Fruit fly (Drosophila melanogaster) whole organism, embryonic: Measurements from ENCODE around the gene sau.

Source experiments
- Abd-B ChIP-seq: fragments of 200-800 bp; sonication (Bioruptor generic); optimal IDR thresholded peaks from 2 replicates; lab custom pipeline; 2018; ENCODE audit warnings: missing biosample characterization, mild to moderate bottlenecking, missing genetic modification characterization, moderate library complexity
- Ada2b ChIP-seq: fragments of 200-800 bp; sonication (Bioruptor generic); IDR thresholded peaks from 2 replicates; pipeline ENCODE4 v1.3.6; 2022; ENCODE audit warnings: missing biosample characterization, missing genetic modification characterization
- Asciz ChIP-seq: fragments of 200-800 bp; sonication (Bioruptor generic); optimal IDR thresholded peaks from 2 replicates; lab custom pipeline; 2017; ENCODE audit warnings: missing biosample characterization, mild to moderate bottlenecking, missing genetic modification characterization, missing genetic modification reagents
- Bdp1 ChIP-seq: fragments of 200-800 bp; sonication (Bioruptor generic); optimal IDR thresholded peaks from 3 replicates; lab custom pipeline; 2016; ENCODE audit warnings: missing biosample characterization, missing genetic modification characterization
- Blimp-1 ChIP-seq: fragments of 200-800 bp; sonication (Bioruptor generic); optimal IDR thresholded peaks from 3 replicates; lab custom pipeline; 2018; ENCODE audit warnings: missing biosample characterization, missing genetic modification characterization, mild to moderate bottlenecking, moderate library complexity, missing genetic modification reagents
- BtbVII ChIP-seq: fragments of 200-800 bp; sonication (Bioruptor generic); optimal IDR thresholded peaks from 3 replicates; lab custom pipeline; 2017; ENCODE audit warnings: missing biosample characterization, mild to moderate bottlenecking, missing genetic modification characterization
- CG11247 ChIP-seq: fragments of 200-800 bp; sonication (Bioruptor generic); IDR thresholded peaks from 2 replicates; pipeline ENCODE4 v1.3.6; 2022; ENCODE audit warnings: missing biosample characterization, missing genetic modification characterization
- CG13775 ChIP-seq: fragments of 200-800 bp; sonication (Bioruptor generic); optimal IDR thresholded peaks from 3 replicates; lab custom pipeline; 2017; ENCODE audit warnings: missing biosample characterization, mild to moderate bottlenecking, missing genetic modification characterization
- CG14014 ChIP-seq: fragments of 200-800 bp; sonication (Bioruptor generic); IDR thresholded peaks from 2 replicates; pipeline ENCODE4 v1.3.6; 2022; ENCODE audit warnings: missing biosample characterization, missing genetic modification characterization
- CG17802 ChIP-seq: fragments of 200-800 bp; sonication (Bioruptor generic); optimal IDR thresholded peaks from 2 replicates; lab custom pipeline; 2018; ENCODE audit warnings: missing biosample characterization, mild to moderate bottlenecking, missing genetic modification characterization, moderate library complexity
- CG17829 ChIP-seq: fragments of 200-800 bp; optimal IDR thresholded peaks from 2 replicates; lab custom pipeline; 2019; ENCODE audit warnings: missing biosample characterization, mild to moderate bottlenecking, missing genetic modification characterization, moderate library complexity
- CG30403 ChIP-seq: fragments of 200-800 bp; sonication (Bioruptor generic); optimal IDR thresholded peaks from 3 replicates; lab custom pipeline; 2016; ENCODE audit warnings: missing biosample characterization, missing genetic modification characterization
- CG3065 ChIP-seq: fragments of 200-800 bp; sonication (Bioruptor generic); optimal IDR thresholded peaks from 2 replicates; lab custom pipeline; 2016; ENCODE audit warnings: missing biosample characterization, missing genetic modification characterization
- CG3407 ChIP-seq: fragments of 200-800 bp; sonication (Bioruptor generic); optimal IDR thresholded peaks from 2 replicates; lab custom pipeline; 2018; ENCODE audit warnings: missing biosample characterization, mild to moderate bottlenecking, missing genetic modification characterization
- CG34376 ChIP-seq: fragments of 200-800 bp; sonication (Bioruptor generic); optimal IDR thresholded peaks from 2 replicates; lab custom pipeline; 2018; ENCODE audit warnings: missing biosample characterization, mild to moderate bottlenecking, missing genetic modification characterization
- CG4328 ChIP-seq: fragments of 200-800 bp; sonication (Bioruptor generic); optimal IDR thresholded peaks from 3 replicates; lab custom pipeline; 2017; ENCODE audit warnings: missing biosample characterization, missing genetic modification reagents, missing genetic modification characterization
- CG4424 ChIP-seq: fragments of 200-800 bp; sonication (Bioruptor generic); optimal IDR thresholded peaks from 3 replicates; lab custom pipeline; 2016; ENCODE audit warnings: missing biosample characterization, missing genetic modification characterization
- CG5953 ChIP-seq: fragments of 200-800 bp; sonication (Bioruptor generic); IDR thresholded peaks from 2 replicates; pipeline ENCODE4 v1.3.6; 2022; ENCODE audit warnings: missing biosample characterization, missing genetic modification characterization
- CG7372 ChIP-seq: fragments of 200-800 bp; sonication (Bioruptor generic); IDR thresholded peaks from 2 replicates; pipeline ENCODE4 v1.3.6; 2022; ENCODE audit warnings: missing biosample characterization, missing genetic modification characterization
- CG7556 ChIP-seq: fragments of 200-800 bp; sonication (Bioruptor generic); optimal IDR thresholded peaks from 2 replicates; lab custom pipeline; 2017; ENCODE audit warnings: missing biosample characterization, mild to moderate bottlenecking, missing genetic modification characterization
- CG8359 ChIP-seq: fragments of 200-800 bp; sonication (Bioruptor generic); optimal IDR thresholded peaks from 2 replicates; lab custom pipeline; 2017; ENCODE audit warnings: missing biosample characterization, mild to moderate bottlenecking, missing genetic modification characterization, borderline replicate concordance
- E2f2 ChIP-seq: fragments of 200-800 bp; sonication (Bioruptor generic); IDR thresholded peaks from 2 replicates; pipeline ENCODE4 v1.3.6; 2022; ENCODE audit warnings: missing biosample characterization, missing genetic modification characterization
- Fer1 ChIP-seq: fragments of 200-800 bp; sonication (Bioruptor generic); optimal IDR thresholded peaks from 2 replicates; lab custom pipeline; 2017; ENCODE audit warnings: missing biosample characterization, mild to moderate bottlenecking, missing genetic modification characterization
- HLHmδ ChIP-seq: fragments of 200-800 bp; sonication (Bioruptor generic); optimal IDR thresholded peaks from 2 replicates; lab custom pipeline; 2018; ENCODE audit warnings: missing biosample characterization, mild to moderate bottlenecking, missing genetic modification characterization, moderate library complexity
- Hand ChIP-seq: fragments of 200-800 bp; sonication (Bioruptor generic); optimal IDR thresholded peaks from 2 replicates; lab custom pipeline; 2017; ENCODE audit warnings: mild to moderate bottlenecking, missing biosample characterization, missing genetic modification reagents, missing genetic modification characterization
- Scr ChIP-seq: fragments of 200-800 bp; sonication (Bioruptor generic); IDR thresholded peaks from 2 replicates; pipeline ENCODE4 v1.3.6; 2022; ENCODE audit warnings: missing biosample characterization, missing genetic modification characterization; ENCODE audit not compliant: partially characterized antibody
- Taf1 ChIP-seq: fragments of 200-800 bp; sonication (Bioruptor generic); IDR thresholded peaks from 2 replicates; pipeline ENCODE4 v1.3.6; 2022; ENCODE audit warnings: missing biosample characterization, missing genetic modification characterization
- ab ChIP-seq: fragments of 200-800 bp; sonication (Bioruptor generic); optimal IDR thresholded peaks from 2 replicates; lab custom pipeline; 2016; ENCODE audit warnings: missing biosample characterization, missing genetic modification characterization
- br ChIP-seq: fragments of >200 bp; optimal IDR thresholded peaks from 2 replicates; lab custom pipeline; 2017
- btn ChIP-seq: fragments of 200-800 bp; sonication (Bioruptor generic); optimal IDR thresholded peaks from 2 replicates; lab custom pipeline; 2016; ENCODE audit warnings: missing biosample characterization, missing genetic modification characterization
- crp ChIP-seq, 2 experiments: fragments of 200-800 bp; sonication (Bioruptor generic); optimal IDR thresholded peaks; 2 replicates in 1 of 2; 3 replicates in 1 of 2; lab custom pipeline; 2017; ENCODE audit warnings: missing biosample characterization in 2 of 2, missing genetic modification characterization in 2 of 2, mild to moderate bottlenecking in 1 of 2, moderate library complexity in 1 of 2
- cwo ChIP-seq: fragments of 200-800 bp; sonication (Bioruptor generic); optimal IDR thresholded peaks from 3 replicates; lab custom pipeline; 2017; ENCODE audit warnings: missing biosample characterization, missing genetic modification characterization, mild to moderate bottlenecking, moderate library complexity, missing genetic modification reagents
- dpn ChIP-seq, 2 experiments: fragments of 200-800 bp; sonication (Bioruptor generic); optimal IDR thresholded peaks; 3 replicates each; lab custom pipeline; 2016; ENCODE audit warnings: missing biosample characterization in 2 of 2, missing genetic modification characterization in 2 of 2
- exex ChIP-seq: fragments of 200-800 bp; sonication (Bioruptor generic); optimal IDR thresholded peaks from 4 replicates; lab custom pipeline; 2018; ENCODE audit warnings: missing biosample characterization, mild to moderate bottlenecking, missing genetic modification characterization, moderate library complexity
- ham ChIP-seq: fragments of 200-800 bp; sonication (Bioruptor generic); IDR thresholded peaks from 2 replicates; pipeline ENCODE4 v1.3.6; 2022; ENCODE audit warnings: missing biosample characterization, missing genetic modification characterization
- ind ChIP-seq: fragments of 200-800 bp; sonication (Bioruptor generic); optimal IDR thresholded peaks from 3 replicates; lab custom pipeline; 2016; ENCODE audit warnings: missing biosample characterization, missing genetic modification characterization
- knrl ChIP-seq: fragments of 200-800 bp; sonication (Bioruptor generic); IDR thresholded peaks from 3 replicates; pipeline ENCODE4 v1.3.6; 2022; ENCODE audit warnings: missing biosample characterization, missing genetic modification characterization; ENCODE audit not compliant: partially characterized antibody
- mam ChIP-seq: fragments of 200-800 bp; sonication (Bioruptor generic); optimal IDR thresholded peaks from 3 replicates; lab custom pipeline; 2016; ENCODE audit warnings: missing biosample characterization, missing genetic modification characterization
- odd ChIP-seq: fragments of 200-800 bp; sonication (Bioruptor generic); optimal IDR thresholded peaks from 2 replicates; lab custom pipeline; 2017; ENCODE audit warnings: missing biosample characterization, mild to moderate bottlenecking, missing genetic modification characterization
- otp ChIP-seq: fragments of 200-800 bp; sonication (Bioruptor generic); IDR thresholded peaks from 3 replicates; pipeline ENCODE4, ENCODE4 v1.3.6; 2022; ENCODE audit warnings: missing biosample characterization, missing genetic modification characterization
- p53 ChIP-seq: fragments of 200-800 bp; sonication (Bioruptor generic); optimal IDR thresholded peaks from 2 replicates; lab custom pipeline; 2016; ENCODE audit warnings: missing biosample characterization, missing genetic modification characterization
- pfk ChIP-seq: fragments of 200-800 bp; sonication (Bioruptor generic); optimal IDR thresholded peaks from 2 replicates; lab custom pipeline; 2018; ENCODE audit warnings: missing biosample characterization, mild to moderate bottlenecking, missing genetic modification characterization, moderate library complexity
- pho ChIP-seq: fragments of 200-800 bp; sonication (Bioruptor generic); optimal IDR thresholded peaks from 2 replicates; lab custom pipeline; 2016; ENCODE audit warnings: missing biosample characterization, missing genetic modification characterization
- phol ChIP-seq: fragments of 200-800 bp; sonication (Bioruptor generic); optimal IDR thresholded peaks from 3 replicates; lab custom pipeline; 2018; ENCODE audit warnings: missing biosample characterization, mild to moderate bottlenecking, missing genetic modification characterization, moderate library complexity
- ranshi ChIP-seq: fragments of 200-800 bp; sonication (Bioruptor generic); IDR thresholded peaks from 2 replicates; pipeline ENCODE4 v1.3.6; 2022; ENCODE audit warnings: missing biosample characterization, missing genetic modification characterization
- repo ChIP-seq: fragments of 200-800 bp; sonication (Bioruptor generic); optimal IDR thresholded peaks from 2 replicates; lab custom pipeline; 2016; ENCODE audit warnings: missing biosample characterization, missing genetic modification characterization
- run ChIP-seq: fragments of 200-800 bp; sonication (Bioruptor generic); optimal IDR thresholded peaks from 3 replicates; lab custom pipeline; 2018; ENCODE audit warnings: missing biosample characterization, mild to moderate bottlenecking, missing genetic modification characterization
- salm ChIP-seq: fragments of 200-800 bp; sonication (Bioruptor generic); optimal IDR thresholded peaks from 2 replicates; lab custom pipeline; 2018; ENCODE audit warnings: missing biosample characterization, mild to moderate bottlenecking, missing genetic modification characterization
- sens-2 ChIP-seq: fragments of 200-800 bp; sonication (Bioruptor generic); IDR thresholded peaks from 2 replicates; pipeline ENCODE4 v1.3.6; 2022; ENCODE audit warnings: missing biosample characterization, missing genetic modification characterization
- sug ChIP-seq: fragments of 200-800 bp; optimal IDR thresholded peaks from 2 replicates; lab custom pipeline; 2019; ENCODE audit warnings: missing biosample characterization, mild to moderate bottlenecking, missing genetic modification characterization, moderate library complexity
- tgo ChIP-seq: fragments of 200-800 bp; sonication (Bioruptor generic); IDR thresholded peaks from 3 replicates; pipeline ENCODE4 v1.3.6; 2022; ENCODE audit warnings: missing biosample characterization, missing genetic modification characterization
- twi ChIP-seq: fragments of 200-800 bp; optimal IDR thresholded peaks from 2 replicates; lab custom pipeline; 2019; ENCODE audit warnings: missing biosample characterization, mild to moderate bottlenecking, missing genetic modification characterization, moderate library complexity

sau gene

dm6 chr2L:2193357-2193780 lies 32.8 kb upstream of the sau start (continued):
- TF ChIP-seq knrl (no peak), ab (GFP tag; lab: Kevin White, UChicago) (no peak), p53 (no peak), CG11247 (GFP tag; lab: Robert Waterston, UW) (no peak), otp (GFP tag; lab: Robert Waterston, UW) (no peak), Bdp1 (peak; percentile 4), CG8359 (GFP tag; lab: Kevin White, UChicago) (peak; percentile 10), CG30403 (GFP tag; lab: Kevin White, UChicago) (no peak), CG5953 (no peak), Blimp-1 (GFP tag; lab: Kevin White, UChicago) (no peak), BtbVII (GFP tag; lab: Kevin White, UChicago) (peak; percentile 55), Hand (GFP tag; lab: Kevin White, UChicago) (no peak), Abd-B (GFP tag; lab: Kevin White, UChicago) (peak; percentile 47), HLHmδ (no peak), tgo (GFP tag; lab: Robert Waterston, UW) (no peak), CG7372 (GFP tag; lab: Robert Waterston, UW) (no peak), Fer1 (GFP tag; lab: Kevin White, UChicago) (peak; percentile 75), odd (GFP tag; lab: Kevin White, UChicago) (peak; percentile 2), CG14014 (no peak), crp (GFP tag; optimal IDR thresholded peaks at IDR 0.05; lab: Kevin White, UChicago) (no peak), run (no peak), CG13775 (GFP tag; lab: Kevin White, UChicago) (no peak), CG7556 (GFP tag; lab: Kevin White, UChicago) (no peak), br (lab: Kevin White, UChicago) (no peak), phol (tag; lab: Kevin White, UChicago) (no peak), CG4328 (GFP tag; lab: Kevin White, UChicago) (peak; percentile 9), btn (GFP tag; lab: Kevin White, UChicago) (no peak), cwo (GFP tag; lab: Kevin White, UChicago) (peak; percentile 57), twi (peak; percentile 26), CG3065 (GFP tag; lab: Kevin White, UChicago) (no peak), Scr (GFP tag; lab: Robert Waterston, UW) (no peak), CG17802 (tag; lab: Kevin White, UChicago) (no peak), CG3407 (GFP tag; lab: Kevin White, UChicago) (no peak), sens-2 (GFP tag; lab: Robert Waterston, UW) (no peak), CG34376 (GFP tag; lab: Kevin White, UChicago) (peak; percentile 84), E2f2 (GFP tag; lab: Robert Waterston, UW) (no peak), CG17829 (tag; lab: Kevin White, UChicago) (peak; percentile 33), Asciz (GFP tag; lab: Kevin White, UChicago) (peak; percentile 30), Ada2b (GFP tag; lab: Robert Waterston, UW) (no peak), CG4424 (GFP tag; lab: Kevin White, UChicago) (no peak), salm (tag; lab: Kevin White, UChicago) (peak; percentile 38), pho (GFP tag; lab: Kevin White, UChicago) (peak; percentile 26), ham (GFP tag; lab: Robert Waterston, UW) (no peak), ind (no peak), exex (tag; lab: Kevin White, UChicago) (peak; percentile 9), ranshi (GFP tag; lab: Robert Waterston, UW) (no peak), repo (peak; percentile 19), sug (tag; lab: Kevin White, UChicago) (peak; percentile 82), dpn (GFP tag; optimal IDR thresholded peaks at IDR 0.05; lab: Kevin White, UChicago) (peak in 1 of 2 experiments; percentile 52), mam (GFP tag; lab: Kevin White, UChicago) (peak; percentile 37), pfk (GFP tag; lab: Kevin White, UChicago) (peak; percentile 40), Taf1 (GFP tag; lab: Robert Waterston, UW) (no peak)
